Worm (Caenorhabditis elegans) whole organism, L3 larva: Measurements from ENCODE around the gene Y39A1A.27.

ENCODE experiments used
- R02D3.7 ChIP-seq: fragments of 150-350 bp; optimal IDR thresholded peaks from 2 replicates; lab custom pipeline; 2014; ENCODE audit warnings: missing biosample characterization, missing genetic modification characterization
- ZK546.5 ChIP-seq: sonication (generic microtip); optimal IDR thresholded peaks from 2 replicates; lab custom pipeline; 2017; ENCODE audit warnings: missing biosample characterization, missing genetic modification characterization
- aly-2 ChIP-seq: fragments of 150-350 bp; optimal IDR thresholded peaks from 2 replicates; lab custom pipeline; 2014; ENCODE audit warnings: missing biosample characterization, missing genetic modification characterization
- ceh-16 ChIP-seq: sonication (generic microtip); optimal IDR thresholded peaks from 2 replicates; lab custom pipeline; 2017; ENCODE audit warnings: missing biosample characterization, missing genetic modification characterization
- ceh-28 ChIP-seq: fragments of 150-350 bp; optimal IDR thresholded peaks from 2 replicates; lab custom pipeline; 2014; ENCODE audit warnings: missing biosample characterization, missing genetic modification reagents, missing genetic modification characterization
- ceh-82 ChIP-seq: fragments of 150-350 bp; optimal IDR thresholded peaks from 2 replicates; lab custom pipeline; 2014; ENCODE audit warnings: missing biosample characterization, missing genetic modification characterization
- ceh-9 ChIP-seq: sonication (generic microtip); optimal IDR thresholded peaks from 2 replicates; lab custom pipeline; 2018; ENCODE audit warnings: missing biosample characterization, missing genetic modification characterization
- egl-27 ChIP-seq: sonication (generic microtip); optimal IDR thresholded peaks from 4 replicates; lab custom pipeline; 2017; ENCODE audit warnings: missing biosample characterization, missing genetic modification reagents, missing genetic modification characterization
- egl-5 ChIP-seq: fragments of 150-350 bp; optimal IDR thresholded peaks from 2 replicates; lab custom pipeline; 2017; ENCODE audit warnings: missing biosample characterization, missing genetic modification reagents, missing genetic modification characterization, inconsistent platforms
- elt-1 ChIP-seq: fragments of 150-350 bp; optimal IDR thresholded peaks from 2 replicates; lab custom pipeline; 2014; ENCODE audit warnings: missing biosample characterization, missing genetic modification characterization
- elt-2 ChIP-seq: sonication (generic microtip); optimal IDR thresholded peaks from 2 replicates; lab custom pipeline; 2016; ENCODE audit warnings: missing genetic modification reagents, mild to moderate bottlenecking, missing genetic modification characterization, missing compliant biosample characterization
- elt-3 ChIP-seq, 3 experiments: fragments of 150-350 bp in 1 of 3; sonication (generic microtip) in 2 of 3; optimal IDR thresholded peaks; 2 replicates in 2 of 3; 4 replicates in 1 of 3; lab custom pipeline; 2014 to 2017; ENCODE audit warnings: missing biosample characterization in 3 of 3, missing genetic modification characterization in 3 of 3
- eor-1 ChIP-seq, 2 experiments: fragments of 150-350 bp; optimal IDR thresholded peaks; 2 replicates each; lab custom pipeline; 2014 to 2018; ENCODE audit warnings: missing biosample characterization in 2 of 2, missing genetic modification characterization in 2 of 2
- fkh-10 ChIP-seq: sonication (generic microtip); optimal IDR thresholded peaks from 2 replicates; lab custom pipeline; 2017; ENCODE audit warnings: missing biosample characterization, missing genetic modification reagents, missing genetic modification characterization
- fkh-2 ChIP-seq: fragments of 150-350 bp; optimal IDR thresholded peaks from 2 replicates; lab custom pipeline; 2014; ENCODE audit warnings: missing biosample characterization, missing genetic modification reagents, missing genetic modification characterization
- fos-1 ChIP-seq: fragments of 150-350 bp; optimal IDR thresholded peaks from 2 replicates; lab custom pipeline; 2014; ENCODE audit warnings: missing biosample characterization, missing genetic modification characterization
- hmg-11 ChIP-seq: sonication (generic microtip); optimal IDR thresholded peaks from 2 replicates; lab custom pipeline; 2016; ENCODE audit warnings: missing genetic modification characterization, missing compliant biosample characterization
- jun-1 ChIP-seq: fragments of 150-350 bp; optimal IDR thresholded peaks from 2 replicates; lab custom pipeline; 2014; ENCODE audit warnings: missing biosample characterization, missing genetic modification reagents, missing genetic modification characterization
- lin-15B ChIP-seq: fragments of 150-350 bp; optimal IDR thresholded peaks from 2 replicates; lab custom pipeline; 2014; ENCODE audit warnings: missing biosample characterization, missing genetic modification characterization
- lin-39 ChIP-seq: fragments of 150-350 bp; optimal IDR thresholded peaks from 2 replicates; lab custom pipeline; 2018; ENCODE audit warnings: missing biosample characterization, missing genetic modification reagents, missing genetic modification characterization
- lsy-12 ChIP-seq: sonication (generic microtip); optimal IDR thresholded peaks from 2 replicates; lab custom pipeline; 2016; ENCODE audit warnings: mild to moderate bottlenecking, missing genetic modification characterization, missing compliant biosample characterization
- nfya-1 ChIP-seq: sonication (generic microtip); optimal IDR thresholded peaks from 2 replicates; lab custom pipeline; 2017; ENCODE audit warnings: missing genetic modification characterization, mild to moderate bottlenecking, missing compliant biosample characterization, antibody characterized with exemption, moderate library complexity; ENCODE audit not compliant: insufficient read depth
- nhr-11 ChIP-seq: fragments of 150-350 bp; optimal IDR thresholded peaks from 2 replicates; lab custom pipeline; 2014; ENCODE audit warnings: missing biosample characterization, missing genetic modification characterization
- nhr-12 ChIP-seq: fragments of 150-350 bp; optimal IDR thresholded peaks from 2 replicates; lab custom pipeline; 2014; ENCODE audit warnings: missing biosample characterization, missing genetic modification characterization
- nhr-23 ChIP-seq: fragments of 150-350 bp; optimal IDR thresholded peaks from 2 replicates; lab custom pipeline; 2014; ENCODE audit warnings: missing biosample characterization, missing genetic modification reagents, missing genetic modification characterization
- nhr-237 ChIP-seq: fragments of 150-350 bp; optimal IDR thresholded peaks from 2 replicates; lab custom pipeline; 2014; ENCODE audit warnings: missing biosample characterization, missing genetic modification characterization
- nhr-25 ChIP-seq: sonication (generic microtip); optimal IDR thresholded peaks from 2 replicates; lab custom pipeline; 2017; ENCODE audit warnings: missing biosample characterization, missing genetic modification characterization
- nhr-28 ChIP-seq: fragments of 150-350 bp; optimal IDR thresholded peaks from 2 replicates; lab custom pipeline; 2014; ENCODE audit warnings: missing biosample characterization, missing genetic modification characterization
- nhr-43 ChIP-seq: sonication (generic microtip); optimal IDR thresholded peaks from 2 replicates; lab custom pipeline; 2016; ENCODE audit warnings: mild to moderate bottlenecking, missing genetic modification characterization, missing compliant biosample characterization; ENCODE audit not compliant: poor library complexity, severe bottlenecking
- nhr-67 ChIP-seq: fragments of 150-350 bp; optimal IDR thresholded peaks from 2 replicates; lab custom pipeline; 2014; ENCODE audit warnings: missing biosample characterization, missing genetic modification characterization
- nhr-76 ChIP-seq: fragments of 150-350 bp; sonication (generic microtip); optimal IDR thresholded peaks from 5 replicates; lab custom pipeline; 2014; ENCODE audit warnings: missing biosample characterization, missing genetic modification characterization
- nhr-77 ChIP-seq: fragments of 150-350 bp; optimal IDR thresholded peaks from 2 replicates; lab custom pipeline; 2014; ENCODE audit warnings: missing biosample characterization, missing genetic modification characterization
- pha-4 ChIP-seq: fragments of 150-350 bp; optimal IDR thresholded peaks from 2 replicates; lab custom pipeline; 2014; ENCODE audit warnings: missing biosample characterization, missing genetic modification reagents, missing genetic modification characterization
- pqm-1 ChIP-seq: fragments of 150-350 bp; optimal IDR thresholded peaks from 2 replicates; lab custom pipeline; 2017; ENCODE audit warnings: missing biosample characterization, missing genetic modification characterization, inconsistent platforms
- snpc-4 ChIP-seq: fragments of 150-350 bp; optimal IDR thresholded peaks from 2 replicates; lab custom pipeline; 2014; ENCODE audit warnings: missing biosample characterization, missing genetic modification characterization
- tbx-2 ChIP-seq: sonication (generic microtip); optimal IDR thresholded peaks from 2 replicates; lab custom pipeline; 2016; ENCODE audit warnings: mild to moderate bottlenecking, missing genetic modification characterization, missing compliant biosample characterization
- unc-39 ChIP-seq: sonication (generic microtip); optimal IDR thresholded peaks from 4 replicates; lab custom pipeline; 2017; ENCODE audit warnings: missing biosample characterization, missing genetic modification characterization
- unc-62 ChIP-seq: fragments of 150-350 bp; sonication (generic microtip); optimal IDR thresholded peaks from 4 replicates; lab custom pipeline; 2014; ENCODE audit warnings: missing biosample characterization, missing genetic modification reagents, missing genetic modification characterization
- zag-1 ChIP-seq: fragments of 150-350 bp; optimal IDR thresholded peaks from 2 replicates; lab custom pipeline; 2014; ENCODE audit warnings: missing biosample characterization, missing genetic modification characterization
- ztf-11 ChIP-seq: fragments of 150-350 bp; optimal IDR thresholded peaks from 2 replicates; lab custom pipeline; 2014; ENCODE audit warnings: missing biosample characterization, missing genetic modification characterization
- ztf-4 ChIP-seq: fragments of 150-350 bp; optimal IDR thresholded peaks from 2 replicates; lab custom pipeline; 2014; ENCODE audit warnings: missing biosample characterization, missing genetic modification characterization

Y39A1A.27 gene

ce11 chrIII:10634576-10634975 lies 4.2 kb upstream of the Y39A1A.27 start:
- TF ChIP-seq nhr-28 (tag; lab: Kevin White, UChicago), result no peak
- TF ChIP-seq egl-5 (tag; lab: Kevin White, UChicago), result no peak
- peak; percentile 27 for TF ChIP-seq lin-15B (tag; lab: Kevin White, UChicago)
- no peak for TF ChIP-seq lsy-12 (tag; lab: Kevin White, UChicago)
- no peak for TF ChIP-seq unc-39 (tag; lab: Kevin White, UChicago)
- no peak for TF ChIP-seq ceh-9
- TF ChIP-seq snpc-4 (tag; lab: Kevin White, UChicago), result no peak
- peak; percentile 47 for TF ChIP-seq pha-4 (tag; lab: Kevin White, UChicago)
- TF ChIP-seq fkh-2 (tag; lab: Kevin White, UChicago), result no peak
- TF ChIP-seq ceh-28 (tag; lab: Kevin White, UChicago), result no peak
- peak; percentile 80 for TF ChIP-seq lin-39 (tag; lab: Kevin White, UChicago)
- peak; percentile 44 for TF ChIP-seq nfya-1 (tag; lab: Kevin White, UChicago)
- TF ChIP-seq ZK546.5 (tag; lab: Kevin White, UChicago), result no peak
- no peak for TF ChIP-seq fkh-10 (GFP tag; lab: Kevin White, UChicago)
- TF ChIP-seq hmg-11 (tag; lab: Kevin White, UChicago), result no peak
- no peak for TF ChIP-seq elt-3 (tag; optimal IDR thresholded peaks at IDR 0.05; lab: Kevin White, UChicago)

ce11 chrIII:10636493-10637031 lies 2.2 kb upstream of the Y39A1A.27 start:
- TF ChIP-seq eor-1 (tag; optimal IDR thresholded peaks at IDR 0.05; lab: Kevin White, UChicago), result no peak
- TF ChIP-seq ZK546.5 (tag; lab: Kevin White, UChicago), result no peak
- TF ChIP-seq ceh-82 (tag; lab: Kevin White, UChicago), result no peak
- TF ChIP-seq lsy-12 (tag; lab: Kevin White, UChicago), result no peak
- TF ChIP-seq ztf-11, result no peak
- peak; percentile 62 for TF ChIP-seq nhr-25 (tag; lab: Kevin White, UChicago)
- TF ChIP-seq lin-39 (tag; lab: Kevin White, UChicago), result no peak
- no peak for TF ChIP-seq nhr-11 (tag; lab: Kevin White, UChicago)
- TF ChIP-seq nhr-76 (tag; lab: Kevin White, UChicago), result no peak
- TF ChIP-seq tbx-2 (tag; lab: Kevin White, UChicago), result no peak
- no peak for TF ChIP-seq nhr-43 (tag; lab: Kevin White, UChicago)
- TF ChIP-seq elt-3 (tag; optimal IDR thresholded peaks at IDR 0.05; lab: Kevin White, UChicago), result no peak
- no peak for TF ChIP-seq elt-1 (tag; lab: Kevin White, UChicago)
- no peak for TF ChIP-seq fos-1
- TF ChIP-seq fkh-10 (GFP tag; lab: Kevin White, UChicago), result no peak
- no peak for TF ChIP-seq ceh-16 (tag; lab: Kevin White, UChicago)
- TF ChIP-seq nhr-23 (tag; lab: Kevin White, UChicago), result peak; percentile 16
- TF ChIP-seq ceh-28 (tag; lab: Kevin White, UChicago), result peak; percentile 4
- no peak for TF ChIP-seq jun-1 (tag; lab: Kevin White, UChicago)
- TF ChIP-seq pha-4 (tag; lab: Kevin White, UChicago), result peak; percentile 93
- TF ChIP-seq nfya-1 (tag; lab: Kevin White, UChicago), result peak; percentile 6
- no peak for TF ChIP-seq nhr-28 (tag; lab: Kevin White, UChicago)
- no peak for TF ChIP-seq nhr-67 (tag; lab: Kevin White, UChicago)
- TF ChIP-seq, all 47 proteins: peak for 5

ce11 chrIII:10637933-10638332 lies 838 bp upstream of the Y39A1A.27 start:
- peak; percentile 31 for TF ChIP-seq pha-4 (tag; lab: Kevin White, UChicago)
- no peak for TF ChIP-seq egl-5 (tag; lab: Kevin White, UChicago)
- TF ChIP-seq R02D3.7 (tag; lab: Kevin White, UChicago), result no peak

ce11 chrIII:10642781-10643180 lies 4.0 kb downstream of the Y39A1A.27 start, which contains the start of the genes dhs-11 and orc-1:
Gene dhs-11, minus strand, starts transcription at chrIII:10642865.
Gene orc-1, plus strand, starts transcription at chrIII:10643129.
- no peak for TF ChIP-seq ztf-4 (tag; lab: Kevin White, UChicago)
- no peak for TF ChIP-seq nhr-11 (tag; lab: Kevin White, UChicago)
- TF ChIP-seq ceh-28 (tag; lab: Kevin White, UChicago), result no peak
- peak; percentile 25 for TF ChIP-seq nhr-23 (tag; lab: Kevin White, UChicago)
- no peak for TF ChIP-seq elt-1 (tag; lab: Kevin White, UChicago)
- no peak for TF ChIP-seq jun-1 (tag; lab: Kevin White, UChicago)
- peak; percentile 45 for TF ChIP-seq lin-15B (tag; lab: Kevin White, UChicago)
- TF ChIP-seq aly-2 (tag; lab: Kevin White, UChicago), result no peak
- peak; percentile 13 for TF ChIP-seq hmg-11 (tag; lab: Kevin White, UChicago)
- peak; percentile 34 for TF ChIP-seq snpc-4 (tag; lab: Kevin White, UChicago)
- no peak for TF ChIP-seq ZK546.5 (tag; lab: Kevin White, UChicago)
- no peak for TF ChIP-seq eor-1 (tag; optimal IDR thresholded peaks at IDR 0.05; lab: Kevin White, UChicago)
- TF ChIP-seq elt-3 (tag; optimal IDR thresholded peaks at IDR 0.05; lab: Kevin White, UChicago), result no peak
- no peak for TF ChIP-seq ztf-11
- no peak for TF ChIP-seq lsy-12 (tag; lab: Kevin White, UChicago)
- no peak for TF ChIP-seq egl-5 (tag; lab: Kevin White, UChicago)
- no peak for TF ChIP-seq zag-1 (tag; lab: Kevin White, UChicago)
- TF ChIP-seq nhr-12 (tag; lab: Kevin White, UChicago), result no peak
- TF ChIP-seq nhr-77 (tag; lab: Kevin White, UChicago), result no peak
- peak; percentile 6 for TF ChIP-seq nhr-25 (tag; lab: Kevin White, UChicago)
- TF ChIP-seq nhr-237 (tag; lab: Kevin White, UChicago), result no peak
- no peak for TF ChIP-seq fkh-2 (tag; lab: Kevin White, UChicago)
- no peak for TF ChIP-seq egl-27 (tag; lab: Kevin White, UChicago)
- no peak for TF ChIP-seq nhr-67 (tag; lab: Kevin White, UChicago)
- TF ChIP-seq unc-62, result no peak
- TF ChIP-seq lin-39 (tag; lab: Kevin White, UChicago), result peak; percentile 6
- no peak for TF ChIP-seq R02D3.7 (tag; lab: Kevin White, UChicago)
- TF ChIP-seq pqm-1, result no peak
- TF ChIP-seq nhr-28 (tag; lab: Kevin White, UChicago), result no peak
- no peak for TF ChIP-seq elt-2 (tag; lab: Kevin White, UChicago)
- peak; percentile 73 for TF ChIP-seq pha-4 (tag; lab: Kevin White, UChicago)
